Fruit fly (Drosophila melanogaster) whole organism, embryonic: ENCODE measurements around the gene CG13359.

ENCODE experiments used
- Blimp-1 ChIP-seq: fragments of 200-800 bp; sonication (Bioruptor generic); optimal IDR thresholded peaks from 3 replicates; lab custom pipeline; 2018; ENCODE audit warnings: missing biosample characterization, missing genetic modification characterization, mild to moderate bottlenecking, moderate library complexity, missing genetic modification reagents
- CG10366 ChIP-seq: fragments of 200-800 bp; sonication (Bioruptor generic); IDR thresholded peaks from 2 replicates; pipeline ENCODE4 v1.3.6; 2022; ENCODE audit warnings: missing biosample characterization, missing genetic modification characterization
- CG10979 ChIP-seq: fragments of 200-800 bp; sonication (Bioruptor generic); optimal IDR thresholded peaks from 2 replicates; lab custom pipeline; 2018; ENCODE audit warnings: missing biosample characterization, mild to moderate bottlenecking, missing genetic modification characterization, moderate library complexity
- CG11504 ChIP-seq: fragments of 200-800 bp; sonication (Bioruptor generic); optimal IDR thresholded peaks from 3 replicates; lab custom pipeline; 2019; ENCODE audit warnings: missing biosample characterization, mild to moderate bottlenecking, missing genetic modification characterization, moderate library complexity
- CG12744 ChIP-seq: fragments of 200-800 bp; sonication (Bioruptor generic); optimal IDR thresholded peaks from 2 replicates; lab custom pipeline; 2016; ENCODE audit warnings: missing biosample characterization, missing genetic modification characterization
- CG1603 ChIP-seq: fragments of 200-800 bp; sonication (Bioruptor generic); optimal IDR thresholded peaks from 2 replicates; lab custom pipeline; 2019; ENCODE audit warnings: missing biosample characterization, mild to moderate bottlenecking, missing genetic modification characterization, moderate library complexity
- CG16815 ChIP-seq: fragments of 200-800 bp; sonication (Bioruptor generic); optimal IDR thresholded peaks from 3 replicates; lab custom pipeline; 2017; ENCODE audit warnings: missing biosample characterization, mild to moderate bottlenecking, missing genetic modification characterization
- CG17359 ChIP-seq: fragments of 200-800 bp; sonication (Bioruptor generic); optimal IDR thresholded peaks from 3 replicates; lab custom pipeline; 2018; ENCODE audit warnings: missing biosample characterization, mild to moderate bottlenecking, missing genetic modification characterization, moderate library complexity
- CG17361 ChIP-seq: fragments of 200-800 bp; sonication (Bioruptor generic); IDR thresholded peaks from 3 replicates; pipeline ENCODE4 v1.3.6; 2022; ENCODE audit warnings: missing biosample characterization, missing genetic modification characterization
- CG18262 ChIP-seq: fragments of 200-800 bp; optimal IDR thresholded peaks from 3 replicates; lab custom pipeline; 2019; ENCODE audit warnings: missing biosample characterization, mild to moderate bottlenecking, missing genetic modification characterization, moderate library complexity
- CG2678 ChIP-seq: fragments of 200-800 bp; sonication (Bioruptor generic); optimal IDR thresholded peaks from 3 replicates; lab custom pipeline; 2019; ENCODE audit warnings: missing biosample characterization, mild to moderate bottlenecking, missing genetic modification characterization, moderate library complexity
- CG2712 ChIP-seq: fragments of 200-800 bp; optimal IDR thresholded peaks from 3 replicates; lab custom pipeline; 2019; ENCODE audit warnings: missing biosample characterization, mild to moderate bottlenecking, missing genetic modification characterization, moderate library complexity
- CG4328 ChIP-seq: fragments of 200-800 bp; sonication (Bioruptor generic); optimal IDR thresholded peaks from 3 replicates; lab custom pipeline; 2017; ENCODE audit warnings: missing biosample characterization, missing genetic modification reagents, missing genetic modification characterization
- CG6689 ChIP-seq: fragments of 200-800 bp; sonication (Bioruptor generic); IDR thresholded peaks from 2 replicates; pipeline ENCODE4 v1.3.6; 2022; ENCODE audit warnings: missing biosample characterization, missing genetic modification characterization
- CG7839 ChIP-seq: fragments of 200-800 bp; sonication (Bioruptor generic); optimal IDR thresholded peaks from 3 replicates; lab custom pipeline; 2018; ENCODE audit warnings: missing biosample characterization, mild to moderate bottlenecking, missing genetic modification characterization, moderate library complexity
- CG8388 ChIP-seq: fragments of 200-800 bp; sonication (Bioruptor generic); optimal IDR thresholded peaks from 2 replicates; lab custom pipeline; 2019; ENCODE audit warnings: missing biosample characterization, mild to moderate bottlenecking, missing genetic modification characterization, moderate library complexity
- CG8924 ChIP-seq: fragments of 200-800 bp; optimal IDR thresholded peaks from 3 replicates; lab custom pipeline; 2019; ENCODE audit warnings: missing biosample characterization, mild to moderate bottlenecking, missing genetic modification characterization, moderate library complexity
- CG9797 ChIP-seq: fragments of 200-800 bp; sonication (Bioruptor generic); optimal IDR thresholded peaks from 3 replicates; lab custom pipeline; 2018; ENCODE audit warnings: missing biosample characterization, mild to moderate bottlenecking, missing genetic modification characterization
- D19A ChIP-seq: fragments of 200-800 bp; optimal IDR thresholded peaks from 3 replicates; lab custom pipeline; 2019; ENCODE audit warnings: missing biosample characterization, mild to moderate bottlenecking, missing genetic modification characterization, moderate library complexity
- Drgx ChIP-seq: fragments of 200-800 bp; sonication (Bioruptor generic); IDR thresholded peaks from 2 replicates; pipeline ENCODE4 v1.3.6; 2022; ENCODE audit warnings: missing biosample characterization, missing genetic modification characterization
- Elba2 ChIP-seq: fragments of 200-800 bp; sonication (Bioruptor generic); optimal IDR thresholded peaks from 3 replicates; lab custom pipeline; 2016; ENCODE audit warnings: missing biosample characterization, missing genetic modification characterization
- Ets65A ChIP-seq: fragments of 200-800 bp; sonication (Bioruptor generic); peaks from one replicate; lab custom pipeline; 2016; ENCODE audit warnings: missing biosample characterization, missing genetic modification characterization
- Fer1 ChIP-seq: fragments of 200-800 bp; sonication (Bioruptor generic); optimal IDR thresholded peaks from 2 replicates; lab custom pipeline; 2017; ENCODE audit warnings: missing biosample characterization, mild to moderate bottlenecking, missing genetic modification characterization
- Gug ChIP-seq: fragments of 200-800 bp; sonication (Bioruptor generic); IDR thresholded peaks from 4 replicates; pipeline ENCODE4 v1.3.6; 2022; ENCODE audit warnings: missing biosample characterization, missing genetic modification characterization
- HmgD ChIP-seq: fragments of 200-800 bp; sonication (Bioruptor generic); optimal IDR thresholded peaks from 3 replicates; lab custom pipeline; 2016; ENCODE audit warnings: missing biosample characterization, missing genetic modification characterization
- Hr39 ChIP-seq: fragments of >200 bp; optimal IDR thresholded peaks from 2 replicates; lab custom pipeline; 2017
- Ptx1 ChIP-seq: fragments of 200-800 bp; sonication (Bioruptor generic); IDR thresholded peaks from 2 replicates; pipeline ENCODE4 v1.3.6; 2022; ENCODE audit warnings: missing biosample characterization, missing genetic modification characterization
- Sox102F ChIP-seq: fragments of 200-800 bp; sonication (Bioruptor generic); optimal IDR thresholded peaks from 2 replicates; lab custom pipeline; 2018; ENCODE audit warnings: missing biosample characterization, mild to moderate bottlenecking, missing genetic modification characterization, moderate library complexity
- Ssrp ChIP-seq: fragments of 200-800 bp; sonication (Bioruptor generic); optimal IDR thresholded peaks from 2 replicates; lab custom pipeline; 2018; ENCODE audit warnings: missing biosample characterization, mild to moderate bottlenecking, missing genetic modification characterization, moderate library complexity
- Xrp1 ChIP-seq: fragments of 200-800 bp; sonication (Bioruptor generic); IDR thresholded peaks from 2 replicates; pipeline ENCODE4 v1.3.6; 2022; ENCODE audit warnings: missing biosample characterization, missing genetic modification characterization
- ara ChIP-seq: fragments of 200-800 bp; sonication (Bioruptor generic); IDR thresholded peaks from 2 replicates; pipeline ENCODE4 v1.3.6; 2022; ENCODE audit warnings: missing biosample characterization, missing genetic modification characterization
- bsh ChIP-seq, 2 experiments: fragments of 200-800 bp; sonication (Bioruptor generic); optimal IDR thresholded peaks; 2 replicates each; lab custom pipeline; 2017 to 2018; ENCODE audit warnings: mild to moderate bottlenecking in 2 of 2, missing biosample characterization in 2 of 2, missing genetic modification characterization in 2 of 2, moderate library complexity in 1 of 2
- dan ChIP-seq: fragments of 200-800 bp; sonication (Bioruptor generic); IDR thresholded peaks from 2 replicates; pipeline ENCODE4 v1.3.6; 2022; ENCODE audit warnings: missing biosample characterization, missing genetic modification characterization
- dmrt99B ChIP-seq: fragments of 200-800 bp; sonication (Bioruptor generic); optimal IDR thresholded peaks from 2 replicates; lab custom pipeline; 2018; ENCODE audit warnings: missing biosample characterization, mild to moderate bottlenecking, missing genetic modification characterization, moderate library complexity
- eve ChIP-seq, 2 experiments: fragments of >200 bp; optimal IDR thresholded peaks; 2 replicates each; lab custom pipeline; 2017; ENCODE audit warnings: missing biosample characterization in 2 of 2, missing genetic modification characterization in 2 of 2
- fd96Cb ChIP-seq: fragments of 200-800 bp; sonication (Bioruptor generic); optimal IDR thresholded peaks from 2 replicates; lab custom pipeline; 2018; ENCODE audit warnings: missing biosample characterization, mild to moderate bottlenecking, missing genetic modification characterization, moderate library complexity
- gem ChIP-seq: fragments of 200-800 bp; sonication (Bioruptor generic); optimal IDR thresholded peaks from 2 replicates; lab custom pipeline; 2019; ENCODE audit warnings: missing biosample characterization, mild to moderate bottlenecking, missing genetic modification characterization, moderate library complexity
- inv ChIP-seq: fragments of 200-800 bp; sonication (Bioruptor generic); IDR thresholded peaks from 2 replicates; pipeline ENCODE4 v1.3.6; 2022; ENCODE audit warnings: missing biosample characterization, missing genetic modification characterization; ENCODE audit not compliant: partially characterized antibody
- nmo ChIP-seq: fragments of 200-800 bp; sonication (Bioruptor generic); optimal IDR thresholded peaks from 2 replicates; lab custom pipeline; 2018; ENCODE audit warnings: missing biosample characterization, mild to moderate bottlenecking, missing genetic modification characterization, moderate library complexity
- phol ChIP-seq: fragments of 200-800 bp; sonication (Bioruptor generic); optimal IDR thresholded peaks from 3 replicates; lab custom pipeline; 2018; ENCODE audit warnings: missing biosample characterization, mild to moderate bottlenecking, missing genetic modification characterization, moderate library complexity
- rib ChIP-seq: fragments of 200-800 bp; sonication (Bioruptor generic); IDR thresholded peaks from 2 replicates; pipeline ENCODE4 v1.3.6; 2022; ENCODE audit warnings: missing biosample characterization, missing genetic modification characterization
- row ChIP-seq: fragments of 200-800 bp; sonication (Bioruptor generic); IDR thresholded peaks from 3 replicates; pipeline ENCODE4 v1.3.6; 2022; ENCODE audit warnings: missing biosample characterization, missing genetic modification characterization
- run ChIP-seq: fragments of 200-800 bp; sonication (Bioruptor generic); optimal IDR thresholded peaks from 3 replicates; lab custom pipeline; 2018; ENCODE audit warnings: missing biosample characterization, mild to moderate bottlenecking, missing genetic modification characterization
- sens ChIP-seq: fragments of 200-800 bp; sonication (Bioruptor generic); peaks from one replicate; lab custom pipeline; 2016; ENCODE audit warnings: missing biosample characterization, missing genetic modification characterization
- sisA ChIP-seq: fragments of 200-800 bp; sonication (Bioruptor generic); IDR thresholded peaks from 2 replicates; pipeline ENCODE4 v1.3.6; 2022; ENCODE audit warnings: missing biosample characterization, missing genetic modification characterization
- tgo ChIP-seq: fragments of 200-800 bp; sonication (Bioruptor generic); IDR thresholded peaks from 3 replicates; pipeline ENCODE4 v1.3.6; 2022; ENCODE audit warnings: missing biosample characterization, missing genetic modification characterization
- wor ChIP-seq: fragments of 200-800 bp; sonication (Bioruptor generic); IDR thresholded peaks from 2 replicates; pipeline ENCODE4 v1.3.6; 2022; ENCODE audit warnings: missing biosample characterization, missing genetic modification characterization

The CG13359 gene

dm6 chrX:838012-838411 is 34.7 kb upstream of the CG13359 start:
- TF ChIP-seq CG7839 (tag; lab: Kevin White, UChicago) (peak; percentile 26), CG9797 (GFP tag; lab: Kevin White, UChicago) (no peak), tgo (0 out of 3 replicates have a peak, but pooled peaks have one; percentile 20), Drgx (GFP tag; lab: Robert Waterston, UW) (peak; percentile 40; the same call in 1 of the 2 replicates), CG4328 (GFP tag; lab: Kevin White, UChicago) (no peak), Gug (GFP tag; lab: Robert Waterston, UW) (0 out of 4 replicates have a peak, but pooled peaks have one; percentile 3), CG2712 (tag; lab: Kevin White, UChicago) (peak; percentile 42), CG17359 (tag; lab: Kevin White, UChicago) (peak; percentile 33), ara (GFP tag; lab: Robert Waterston, UW) (peak; percentile 14; the same call in 1 of the 2 replicates), CG16815 (no peak), dan (GFP tag; lab: Robert Waterston, UW) (no peak), wor (peak; percentile 18; the same call in 1 of the 2 replicates), CG8924 (no peak), Xrp1 (GFP tag; lab: Robert Waterston, UW) (peak; percentile 42; the same call in 1 of the 2 replicates), sisA (GFP tag; lab: Robert Waterston, UW) (peak; percentile 16; the same call in 1 of the 2 replicates), phol (tag; lab: Kevin White, UChicago) (peak; percentile 8), Sox102F (GFP tag; lab: Kevin White, UChicago) (peak; percentile 44), Fer1 (GFP tag; lab: Kevin White, UChicago) (no peak), CG11504 (tag; lab: Kevin White, UChicago) (peak; percentile 17), Hr39 (lab: Kevin White, UChicago) (no peak), D19A (tag; lab: Kevin White, UChicago) (peak; percentile 7), eve (GFP tag; optimal IDR thresholded peaks at IDR 0.05; lab: Kevin White, UChicago) (peak in 1 of 2 experiments; percentile 24), dmrt99B (tag; lab: Kevin White, UChicago) (peak; percentile 26), Blimp-1 (peak; percentile 6), Ptx1 (GFP tag; lab: Robert Waterston, UW) (0 out of 2 replicates have a peak, but pooled peaks have one; percentile 27), nmo (GFP tag; lab: Kevin White, UChicago) (peak; percentile 31), rib (GFP tag; lab: Robert Waterston, UW) (no peak), Ssrp (tag; lab: Kevin White, UChicago) (peak; percentile 21), CG10979 (tag; lab: Kevin White, UChicago) (peak; percentile 29), CG12744 (GFP tag; lab: Kevin White, UChicago) (no peak), bsh (GFP tag; optimal IDR thresholded peaks at IDR 0.05; lab: Kevin White, UChicago) (peak in 1 of 2 experiments; percentile 43), fd96Cb (peak; percentile 20), CG18262 (peak; percentile 27), Ets65A (GFP tag; lab: Kevin White, UChicago) (peak; percentile 78), inv (GFP tag; lab: Robert Waterston, UW) (no peak), CG10366 (GFP tag; lab: Robert Waterston, UW) (0 out of 2 replicates have a peak, but pooled peaks have one; percentile 7), CG2678 (tag; lab: Kevin White, UChicago) (peak; percentile 5), gem (peak; percentile 38), run (tag; lab: Kevin White, UChicago) (no peak), row (peak; percentile 19; the same call in 1 of the 3 replicates), sens (GFP tag; lab: Kevin White, UChicago) (peak; percentile 67), CG8388 (GFP tag; lab: Kevin White, UChicago) (peak; percentile 12), CG17361 (0 out of 3 replicates have a peak, but pooled peaks have one; percentile 10), HmgD (GFP tag; lab: Kevin White, UChicago) (no peak), Elba2 (no peak), CG6689 (GFP tag; lab: Robert Waterston, UW) (0 out of 2 replicates have a peak, but pooled peaks have one; percentile 19), CG1603 (peak; percentile 29)
- TF ChIP-seq, all 482 proteins: peak for 34
